Worm (Caenorhabditis elegans) whole organism, L4 larva: Measurements from ENCODE around the gene gasr-8.

ENCODE experiments used
- D1046.2 ChIP-seq: fragments of 200-800 bp; sonication (Bioruptor generic); IDR thresholded peaks from 2 replicates; pipeline ENCODE4 v1.3.6; 2022; ENCODE audit warnings: missing genetic modification characterization, missing compliant biosample characterization
- R02D3.7 ChIP-seq: fragments of 150-350 bp; sonication (generic microtip); optimal IDR thresholded peaks from 3 replicates; lab custom pipeline; 2014; ENCODE audit warnings: missing biosample characterization, missing genetic modification characterization
- Y48G9A.11 ChIP-seq: fragments of 200-800 bp; sonication (Bioruptor generic); IDR thresholded peaks from 2 replicates; pipeline ENCODE4 v1.3.6; 2022; ENCODE audit warnings: missing genetic modification reagents, missing genetic modification characterization, missing compliant biosample characterization
- ZK337.2 ChIP-seq: fragments of 200-800 bp; sonication (Bioruptor generic); IDR thresholded peaks from 2 replicates; pipeline ENCODE4 v1.3.6; 2022; ENCODE audit warnings: missing genetic modification reagents, missing genetic modification characterization, missing compliant biosample characterization
- ama-1 ChIP-seq: fragments of 150-350 bp; optimal IDR thresholded peaks from 2 replicates; lab custom pipeline; 2014; ENCODE audit warnings: inconsistent platforms, mixed read lengths
- arid-1 ChIP-seq: fragments of 200-800 bp; sonication (Bioruptor generic); conservative IDR thresholded peaks from 2 replicates; pipeline ENCODE4 v1.3.6; 2022; ENCODE audit warnings: missing genetic modification reagents, missing genetic modification characterization, missing compliant biosample characterization
- ceh-20 ChIP-seq: fragments of 200-800 bp; sonication (Bioruptor generic); IDR thresholded peaks from 2 replicates; pipeline ENCODE4 v1.3.6; 2022; ENCODE audit warnings: missing genetic modification reagents, missing genetic modification characterization, missing compliant biosample characterization
- ceh-32 ChIP-seq: sonication (generic microtip); optimal IDR thresholded peaks from 2 replicates; lab custom pipeline; 2016; ENCODE audit warnings: mild to moderate bottlenecking, missing genetic modification characterization, missing compliant biosample characterization; ENCODE audit not compliant: poor library complexity
- ceh-62 ChIP-seq: sonication (generic microtip); optimal IDR thresholded peaks from 2 replicates; lab custom pipeline; 2017; ENCODE audit warnings: missing biosample characterization, missing genetic modification characterization
- ceh-82 ChIP-seq: sonication (generic microtip); optimal IDR thresholded peaks from 2 replicates; lab custom pipeline; 2017; ENCODE audit warnings: missing biosample characterization, missing genetic modification characterization
- ces-1 ChIP-seq: fragments of 150-350 bp; sonication (generic microtip); optimal IDR thresholded peaks from 4 replicates; lab custom pipeline; 2014; ENCODE audit warnings: missing biosample characterization, missing genetic modification reagents, missing genetic modification characterization
- cey-2 ChIP-seq: sonication (generic microtip); optimal IDR thresholded peaks from 3 replicates; lab custom pipeline; 2017; ENCODE audit warnings: missing genetic modification characterization, mild to moderate bottlenecking, missing compliant biosample characterization, antibody characterized with exemption, borderline replicate concordance; ENCODE audit not compliant: insufficient read depth
- ctbp-1 ChIP-seq: fragments of 200-800 bp; sonication (Bioruptor generic); IDR thresholded peaks from 2 replicates; pipeline ENCODE4 v1.3.6; 2022; ENCODE audit warnings: missing genetic modification reagents, missing genetic modification characterization, missing compliant biosample characterization
- daf-19 ChIP-seq: fragments of 200-800 bp; sonication (Bioruptor generic); conservative IDR thresholded peaks from 2 replicates; pipeline ENCODE4 v1.3.6; 2022; ENCODE audit warnings: missing genetic modification characterization, missing compliant biosample characterization
- dmd-6 ChIP-seq: fragments of 200-800 bp; sonication (Bioruptor generic); IDR thresholded peaks from 2 replicates; pipeline ENCODE4 v1.3.6; 2022; ENCODE audit warnings: missing genetic modification reagents, missing genetic modification characterization, missing compliant biosample characterization
- dmd-9 ChIP-seq: fragments of 200-800 bp; sonication (Bioruptor generic); IDR thresholded peaks from 2 replicates; pipeline ENCODE4 v1.3.6; 2022; ENCODE audit warnings: missing genetic modification reagents, missing genetic modification characterization, missing compliant biosample characterization
- dpl-1 ChIP-seq: fragments of 150-350 bp; optimal IDR thresholded peaks from 2 replicates; lab custom pipeline; 2014; ENCODE audit warnings: missing biosample characterization, missing genetic modification reagents, missing genetic modification characterization
- duxl-1 ChIP-seq: sonication (generic microtip); optimal IDR thresholded peaks from 2 replicates; lab custom pipeline; 2016; ENCODE audit warnings: mild to moderate bottlenecking, missing genetic modification characterization, moderate library complexity, missing compliant biosample characterization; ENCODE audit not compliant: poor library complexity
- dve-1 ChIP-seq: sonication (generic microtip); optimal IDR thresholded peaks from 2 replicates; lab custom pipeline; 2017; ENCODE audit warnings: antibody characterized with exemption, mild to moderate bottlenecking, missing genetic modification characterization, missing compliant biosample characterization; ENCODE audit not compliant: insufficient read depth
- fkh-10 ChIP-seq: fragments of 150-350 bp; optimal IDR thresholded peaks from 2 replicates; lab custom pipeline; 2014; ENCODE audit warnings: missing biosample characterization, missing genetic modification reagents, missing genetic modification characterization
- hlh-30 ChIP-seq: sonication (generic microtip); optimal IDR thresholded peaks from 2 replicates; lab custom pipeline; 2017; ENCODE audit warnings: antibody characterized with exemption, mild to moderate bottlenecking, missing genetic modification characterization, missing compliant biosample characterization; ENCODE audit not compliant: insufficient read depth
- hmg-1.1 ChIP-seq: fragments of 200-800 bp; sonication (Bioruptor generic); IDR thresholded peaks from 2 replicates; pipeline ENCODE4 v1.3.6; 2022; ENCODE audit warnings: missing genetic modification reagents, missing genetic modification characterization, missing compliant biosample characterization
- lin-13 ChIP-seq: fragments of 150-350 bp; optimal IDR thresholded peaks from 2 replicates; lab custom pipeline; 2014; ENCODE audit warnings: missing biosample characterization, missing genetic modification reagents, missing genetic modification characterization
- lin-15B ChIP-seq: fragments of 150-350 bp; sonication (generic microtip); optimal IDR thresholded peaks from 3 replicates; lab custom pipeline; 2014; ENCODE audit warnings: missing biosample characterization, missing genetic modification characterization
- lin-29 ChIP-seq: fragments of 200-800 bp; sonication (Bioruptor generic); IDR thresholded peaks from 2 replicates; pipeline ENCODE4 v1.3.6; 2022; ENCODE audit warnings: missing genetic modification reagents, missing genetic modification characterization, missing compliant biosample characterization
- mep-1 ChIP-seq: fragments of 150-350 bp; sonication (generic microtip); optimal IDR thresholded peaks from 3 replicates; lab custom pipeline; 2014; ENCODE audit warnings: missing biosample characterization, missing genetic modification characterization
- mes-2 ChIP-seq: sonication (generic microtip); optimal IDR thresholded peaks from 2 replicates; lab custom pipeline; 2016; ENCODE audit warnings: missing genotype, mild to moderate bottlenecking, missing genetic modification characterization, missing compliant biosample characterization; ENCODE audit not compliant: poor library complexity, severe bottlenecking
- mxl-2 ChIP-seq: fragments of 200-800 bp; sonication (Bioruptor generic); conservative IDR thresholded peaks from 2 replicates; pipeline ENCODE4 v1.3.6; 2022; ENCODE audit warnings: missing genetic modification reagents, missing genetic modification characterization, missing compliant biosample characterization
- nhr-237 ChIP-seq: sonication (generic microtip); optimal IDR thresholded peaks from 2 replicates; lab custom pipeline; 2017; ENCODE audit warnings: missing biosample characterization, missing genetic modification characterization
- nhr-42 ChIP-seq: fragments of 200-800 bp; sonication (Bioruptor generic); IDR thresholded peaks from 2 replicates; pipeline ENCODE4 v1.3.6; 2022; ENCODE audit warnings: missing genetic modification characterization, missing compliant biosample characterization
- nhr-48 ChIP-seq: sonication (generic microtip); optimal IDR thresholded peaks from 2 replicates; lab custom pipeline; 2016; ENCODE audit warnings: mild to moderate bottlenecking, missing genetic modification characterization, missing compliant biosample characterization
- nhr-77 ChIP-seq: fragments of 150-350 bp; optimal IDR thresholded peaks from 2 replicates; lab custom pipeline; 2014; ENCODE audit warnings: missing biosample characterization, missing genetic modification characterization
- pha-4 ChIP-seq, 2 experiments: fragments of 150-350 bp in 1 of 2; fragments of 200-800 bp in 1 of 2; sonication (Bioruptor generic) in 1 of 2; IDR thresholded peaks in 1 of 2; optimal IDR thresholded peaks in 1 of 2; 2 replicates each; pipeline versions ENCODE4 v1.3.6 to Lab custom; 2014 to 2022; ENCODE audit warnings: missing genetic modification characterization in 2 of 2, missing genetic modification reagents in 2 of 2, missing biosample characterization in 1 of 2, missing compliant biosample characterization in 1 of 2
- php-3 ChIP-seq: fragments of 200-800 bp; sonication (Bioruptor generic); IDR thresholded peaks from 2 replicates; pipeline ENCODE4 v1.3.6; 2022; ENCODE audit warnings: missing genetic modification reagents, missing genetic modification characterization, missing compliant biosample characterization
- rbr-2 ChIP-seq: sonication (generic microtip); optimal IDR thresholded peaks from 2 replicates; lab custom pipeline; 2016; ENCODE audit warnings: missing genotype, missing genetic modification characterization, missing compliant biosample characterization
- saeg-2 ChIP-seq: fragments of 200-800 bp; sonication (Bioruptor generic); IDR thresholded peaks from 2 replicates; pipeline ENCODE4 v1.3.6; 2022; ENCODE audit warnings: missing genetic modification reagents, missing genetic modification characterization, missing compliant biosample characterization
- sdz-12 ChIP-seq: fragments of 200-800 bp; sonication (Bioruptor generic); optimal IDR thresholded peaks from 2 replicates; lab custom pipeline; 2018; ENCODE audit warnings: mild to moderate bottlenecking, missing genetic modification characterization, missing compliant biosample characterization
- skn-1 ChIP-seq: fragments of 150-350 bp; optimal IDR thresholded peaks from 2 replicates; lab custom pipeline; 2014; ENCODE audit warnings: missing biosample characterization, missing genetic modification characterization
- snpc-1.2 ChIP-seq: fragments of 200-800 bp; sonication (Bioruptor generic); IDR thresholded peaks from 2 replicates; pipeline ENCODE4 v1.3.6; 2022; ENCODE audit warnings: missing genetic modification reagents, missing genetic modification characterization, missing compliant biosample characterization
- spr-1 ChIP-seq: sonication (generic microtip); optimal IDR thresholded peaks from 2 replicates; lab custom pipeline; 2016; ENCODE audit warnings: mild to moderate bottlenecking, missing genetic modification characterization, missing compliant biosample characterization
- spr-3 ChIP-seq: fragments of 200-800 bp; sonication (Bioruptor generic); optimal IDR thresholded peaks from 2 replicates; lab custom pipeline; 2018; ENCODE audit warnings: mild to moderate bottlenecking, missing genetic modification characterization, missing compliant biosample characterization
- tag-97 ChIP-seq: fragments of 200-800 bp; sonication (Bioruptor generic); IDR thresholded peaks from 2 replicates; pipeline ENCODE4 v1.3.6; 2022; ENCODE audit warnings: missing genetic modification characterization, missing compliant biosample characterization
- tra-1 ChIP-seq: fragments of 200-800 bp; sonication (Bioruptor generic); IDR thresholded peaks from 2 replicates; pipeline ENCODE4 v1.3.6; 2022; ENCODE audit warnings: missing genetic modification reagents, missing genetic modification characterization, missing compliant biosample characterization
- unc-39 ChIP-seq: sonication (generic microtip); optimal IDR thresholded peaks from 2 replicates; lab custom pipeline; 2017; ENCODE audit warnings: missing biosample characterization, missing genetic modification characterization
- vab-7 ChIP-seq: fragments of 200-800 bp; sonication (Bioruptor generic); IDR thresholded peaks from 2 replicates; pipeline ENCODE4 v1.3.6; 2022; ENCODE audit warnings: missing genetic modification reagents, missing genetic modification characterization, missing compliant biosample characterization
- zip-11 ChIP-seq: fragments of 200-800 bp; sonication (Bioruptor generic); IDR thresholded peaks from 2 replicates; pipeline ENCODE4 v1.3.6; 2022; ENCODE audit warnings: missing genetic modification characterization, missing compliant biosample characterization
- ztf-11 ChIP-seq: fragments of 150-350 bp; optimal IDR thresholded peaks from 2 replicates; lab custom pipeline; 2014; ENCODE audit warnings: missing biosample characterization, missing genetic modification characterization
- ztf-7 ChIP-seq: fragments of 150-350 bp; optimal IDR thresholded peaks from 2 replicates; lab custom pipeline; 2014; ENCODE audit warnings: missing biosample characterization, missing genetic modification characterization

gasr-8 gene

DNA sequence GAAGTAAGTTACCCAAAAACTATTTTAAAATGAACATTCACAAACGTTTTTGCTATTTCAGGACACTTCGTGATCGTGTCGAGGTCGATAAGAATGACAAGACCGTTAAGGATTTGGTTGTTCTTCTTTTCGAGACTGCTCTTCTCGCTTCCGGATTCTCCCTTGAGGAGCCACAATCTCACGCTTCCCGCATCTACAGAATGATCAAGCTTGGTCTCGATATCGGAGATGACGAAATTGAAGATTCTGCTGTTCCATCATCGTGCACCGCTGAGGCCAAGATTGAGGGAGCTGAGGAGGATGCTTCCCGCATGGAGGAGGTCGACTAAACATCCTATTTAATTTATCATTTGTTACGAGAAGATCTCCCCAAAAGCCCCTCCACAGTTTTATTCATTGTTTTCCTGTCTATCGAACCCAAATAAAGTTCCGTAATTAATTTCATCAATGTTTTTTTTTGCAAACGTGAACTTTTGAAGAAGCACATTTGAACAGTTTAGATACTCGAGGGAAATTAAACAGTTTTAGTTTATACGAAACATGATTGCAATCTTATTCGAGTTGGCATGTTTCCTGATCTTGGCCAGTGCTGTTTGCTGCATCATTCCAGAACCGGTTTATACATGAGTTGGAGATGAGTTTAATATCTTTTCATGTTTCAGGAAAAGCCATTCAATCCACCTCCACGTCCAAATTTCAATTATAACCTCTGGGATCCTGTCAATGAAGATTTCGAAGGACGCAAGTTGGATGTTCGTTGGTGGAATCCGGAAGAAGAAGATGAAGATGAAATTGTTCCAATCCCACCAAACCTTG is 605 bp upstream of the gasr-8 start, which contains the start of gene C47E8.11 (continued):
- TF ChIP-seq duxl-1 (tag; lab: Kevin White, UChicago) (no peak), ztf-11 (tag; lab: Kevin White, UChicago) (no peak), ZK337.2 (GFP tag; lab: Robert Waterston, UW) (no peak), zip-11 (0 out of 2 replicates have a peak, but pooled peaks have one; percentile 5), snpc-1.2 (GFP tag; lab: Robert Waterston, UW) (peak; percentile 50), vab-7 (0 out of 2 replicates have a peak, but pooled peaks have one; percentile 38), nhr-237 (tag; lab: Kevin White, UChicago) (no peak), tag-97 (GFP tag; lab: Robert Waterston, UW) (no peak), skn-1 (tag; lab: Kevin White, UChicago) (no peak), php-3 (GFP tag; lab: Robert Waterston, UW) (0 out of 2 replicates have a peak, but pooled peaks have one; percentile 35), ceh-32 (no peak), ceh-62 (no peak), ces-1 (no peak), dmd-9 (GFP tag; lab: Robert Waterston, UW) (no peak), mep-1 (peak; percentile 80), dpl-1 (peak; percentile 9), ctbp-1 (peak; percentile 11; the same call in 1 of the 2 replicates), nhr-77 (tag; lab: Kevin White, UChicago) (no peak), rbr-2 (peak; percentile 3), unc-39 (tag; lab: Kevin White, UChicago) (no peak), lin-13 (GFP tag; lab: Kevin White, UChicago) (peak; percentile 91), cey-2 (no peak), nhr-48 (peak; percentile 13), fkh-10 (no peak), Y48G9A.11 (peak; percentile 64; the same call in 1 of the 2 replicates), dmd-6 (GFP tag; lab: Robert Waterston, UW) (no peak; the same call in 1 of the 2 replicates), ztf-7 (tag; lab: Kevin White, UChicago) (no peak), nhr-42 (GFP tag; lab: Robert Waterston, UW) (no peak), ceh-82 (no peak), mes-2 (tag; lab: Kevin White, UChicago) (no peak), sdz-12 (peak; percentile 13), hlh-30 (tag; lab: Kevin White, UChicago) (no peak), ama-1 (lab: Kevin White, UChicago) (peak; percentile 71), D1046.2 (GFP tag; lab: Robert Waterston, UW) (no peak), mxl-2 (GFP tag; lab: Robert Waterston, UW) (no peak), spr-1 (tag; lab: Kevin White, UChicago) (peak; percentile 10), tra-1 (GFP tag; lab: Robert Waterston, UW) (no peak), daf-19 (GFP tag; lab: Robert Waterston, UW) (no peak), spr-3 (GFP tag; lab: Kevin White, UChicago) (peak; percentile 27), saeg-2 (GFP tag; lab: Robert Waterston, UW) (no peak), pha-4 (GFP tag; IDR thresholded peaks at IDR 0.05; lab: Robert Waterston, UW) (peak; percentile 51), pha-4 (tag; optimal IDR thresholded peaks at IDR 0.05; lab: Kevin White, UChicago) (peak; percentile 67), arid-1 (GFP tag; lab: Robert Waterston, UW) (peak; percentile 44; the same call in 1 of the 2 replicates), hmg-1.1 (GFP tag; lab: Robert Waterston, UW) (peak; percentile 39), ceh-20 (peak; percentile 44; the same call in 1 of the 2 replicates), dve-1 (tag; lab: Kevin White, UChicago) (peak; percentile 65), R02D3.7 (tag; lab: Kevin White, UChicago) (no peak), lin-15B (no peak), lin-29 (GFP tag; lab: Robert Waterston, UW) (peak; percentile 31; the same call in 1 of the 2 replicates)
